Worm (Caenorhabditis elegans): ENCODE results near the gene snb-1.

The snb-1 gene

DNA sequence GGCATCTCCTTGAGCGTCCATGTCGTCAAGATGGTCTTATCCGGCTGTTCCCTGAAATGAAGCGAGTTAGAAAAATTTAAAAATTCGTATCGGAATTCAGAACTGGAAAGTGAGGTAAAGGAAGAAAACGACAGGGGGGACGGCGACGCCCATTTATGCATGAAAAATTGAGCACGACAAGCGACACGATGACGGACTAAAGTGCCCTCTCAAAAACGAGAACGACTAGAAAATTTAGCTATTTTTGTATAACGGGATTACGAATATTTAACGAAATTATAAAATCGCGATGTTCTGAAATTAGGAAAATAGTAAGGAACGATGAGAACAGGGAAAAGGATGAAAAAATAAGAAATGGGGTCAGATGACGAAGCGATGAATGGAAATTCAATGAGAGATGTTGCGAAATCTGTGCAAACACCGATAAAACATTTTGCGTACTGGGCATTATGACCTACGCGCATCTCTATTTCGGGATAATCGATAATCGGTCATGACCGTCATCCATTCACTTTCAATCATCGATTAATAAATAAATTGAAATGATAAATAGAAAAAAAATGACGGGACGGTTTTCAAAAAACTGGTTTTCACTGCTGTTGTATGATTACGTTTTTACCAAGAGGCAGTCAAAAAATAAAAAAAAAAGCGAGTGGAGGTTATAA, at the start of gene snb-1:
TSS of gene snb-1 (minus strand) at position 51 of the 665 bp plus-strand sequence.
- TF ChIP-seq tbx-37 (GFP tag; conservative IDR thresholded peaks at IDR 0.05) (no peak), ceh-13 (GFP tag; optimal IDR thresholded peaks at IDR 0.05) (no peak), B0310.2 (tag; optimal IDR thresholded peaks at IDR 0.05) (no peak), pes-1 (GFP tag; IDR thresholded peaks at IDR 0.05) (no peak), sea-1 (GFP tag; conservative IDR thresholded peaks at IDR 0.05) (no peak), tra-4 (tag; optimal IDR thresholded peaks at IDR 0.05) (no peak), flt-1 (GFP tag; IDR thresholded peaks at IDR 0.05) (no peak), hnd-1 (tag; optimal IDR thresholded peaks at IDR 0.05) (no peak)

DNA sequence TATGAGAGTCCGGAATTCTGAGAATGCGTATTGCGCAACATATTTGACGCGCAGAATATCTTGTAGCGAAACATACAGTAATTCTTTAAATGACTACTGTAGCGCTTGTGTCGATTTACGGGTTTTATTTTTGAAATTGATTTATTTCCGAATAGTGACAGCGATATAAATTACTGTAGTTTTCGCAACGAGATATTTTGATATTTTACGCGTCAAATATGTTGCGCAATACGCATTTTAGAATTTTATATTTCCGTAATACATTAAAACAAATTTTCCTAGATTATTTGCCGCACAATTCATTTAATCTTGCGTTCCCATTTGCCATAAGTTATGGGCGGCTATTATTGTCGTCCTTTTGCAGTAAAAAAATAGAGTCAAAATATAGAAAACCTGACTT, 49.1 kb upstream of the snb-1 start:
- TF ChIP-seq tbx-37 (GFP tag; conservative IDR thresholded peaks at IDR 0.05) (no peak), ceh-13 (GFP tag; optimal IDR thresholded peaks at IDR 0.05) (no peak), hnd-1 (tag; optimal IDR thresholded peaks at IDR 0.05) (no peak), flt-1 (GFP tag; IDR thresholded peaks at IDR 0.05) (no peak)

DNA sequence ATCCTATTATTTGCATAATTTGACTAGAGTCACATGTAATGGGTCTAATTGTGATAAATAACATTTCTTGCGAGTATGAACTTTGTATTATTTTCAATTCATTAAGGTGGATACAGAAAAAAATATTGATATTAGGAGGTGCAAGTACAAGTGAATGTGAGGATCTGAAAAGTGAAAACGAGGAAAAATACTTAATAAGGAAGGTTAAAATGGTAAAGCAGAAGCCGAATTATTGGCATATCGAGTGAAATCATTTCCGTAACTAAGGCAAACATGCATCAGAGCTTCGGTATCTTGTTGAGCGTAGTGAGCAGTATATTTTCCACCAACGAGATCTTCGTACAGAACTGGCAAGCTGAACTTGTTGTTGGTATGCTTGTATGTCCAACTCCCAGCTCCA, 48.2 kb upstream of the snb-1 start:
- TF ChIP-seq aly-1 (tag; optimal IDR thresholded peaks at IDR 0.05), result no peak

DNA sequence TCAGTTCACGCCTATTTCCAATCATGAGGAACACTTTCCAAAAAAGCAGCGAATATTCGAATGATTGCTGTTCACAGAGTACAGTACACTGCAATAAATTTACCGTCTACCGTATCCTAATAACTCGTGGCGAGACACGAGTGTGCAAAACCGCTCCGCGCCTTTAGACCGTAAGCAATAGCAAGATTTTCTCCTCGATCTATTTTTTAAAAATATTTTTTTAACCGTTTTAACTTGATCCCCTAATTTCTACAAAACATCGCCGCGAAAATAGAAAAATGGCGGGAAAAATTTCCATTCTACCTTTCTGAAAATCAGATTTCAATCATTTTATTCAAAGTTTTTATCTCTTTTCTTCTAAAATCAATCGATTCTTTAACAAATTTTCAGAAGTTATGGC, 46.4 kb upstream of the snb-1 start, which contains the start of gene era-1:
TSS of gene era-1 (plus strand) at position 366 of the 400 bp plus-strand sequence.
- TF ChIP-seq F13C5.2 (tag; optimal IDR thresholded peaks at IDR 0.05) (no peak), ceh-13 (GFP tag; optimal IDR thresholded peaks at IDR 0.05) (no peak), hmbx-1 (tag; optimal IDR thresholded peaks at IDR 0.05) (no peak), ama-1 (optimal IDR thresholded peaks at IDR 0.05) (no peak)

DNA sequence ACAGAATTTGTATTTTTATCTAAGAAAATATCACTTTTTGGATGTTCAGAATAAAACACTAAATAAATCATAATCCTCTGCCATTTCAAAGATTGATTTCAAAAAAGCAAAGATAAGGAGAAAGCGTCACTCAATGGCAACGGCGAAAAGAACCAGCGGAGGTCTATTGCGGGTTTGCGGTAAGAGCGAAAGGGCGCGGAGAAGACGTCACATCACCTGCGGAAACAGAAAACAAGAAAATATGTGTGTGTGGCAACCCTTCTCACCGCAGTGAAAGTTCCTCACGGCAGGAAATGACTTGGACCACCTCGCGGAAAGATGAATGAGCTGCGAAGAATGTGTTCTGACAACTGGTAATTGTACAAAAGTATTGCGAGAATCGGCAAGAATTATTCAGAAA, 43.5 kb upstream of the snb-1 start:
- TF ChIP-seq tbx-11 (GFP tag; IDR thresholded peaks at IDR 0.05) (no peak), tbx-37 (GFP tag; conservative IDR thresholded peaks at IDR 0.05) (no peak), ama-1 (optimal IDR thresholded peaks at IDR 0.05) (no peak), hmg-4 (GFP tag; optimal IDR thresholded peaks at IDR 0.05) (no peak), ceh-13 (GFP tag; optimal IDR thresholded peaks at IDR 0.05) (no peak), flt-1 (GFP tag; IDR thresholded peaks at IDR 0.05) (no peak), hmbx-1 (tag; optimal IDR thresholded peaks at IDR 0.05) (no peak), scrt-1 (GFP tag; IDR thresholded peaks at IDR 0.05) (no peak), tra-4 (tag; optimal IDR thresholded peaks at IDR 0.05) (no peak), pes-1 (GFP tag; IDR thresholded peaks at IDR 0.05) (no peak), F13C5.2 (tag; optimal IDR thresholded peaks at IDR 0.05) (no peak), hnd-1 (tag; optimal IDR thresholded peaks at IDR 0.05) (no peak), ets-7 (tag; optimal IDR thresholded peaks at IDR 0.05) (no peak), aly-1 (tag; optimal IDR thresholded peaks at IDR 0.05) (no peak), ceh-36 (tag; optimal IDR thresholded peaks at IDR 0.05) (no peak), sea-1 (GFP tag; conservative IDR thresholded peaks at IDR 0.05) (no peak), B0310.2 (tag; optimal IDR thresholded peaks at IDR 0.05) (no peak)

DNA sequence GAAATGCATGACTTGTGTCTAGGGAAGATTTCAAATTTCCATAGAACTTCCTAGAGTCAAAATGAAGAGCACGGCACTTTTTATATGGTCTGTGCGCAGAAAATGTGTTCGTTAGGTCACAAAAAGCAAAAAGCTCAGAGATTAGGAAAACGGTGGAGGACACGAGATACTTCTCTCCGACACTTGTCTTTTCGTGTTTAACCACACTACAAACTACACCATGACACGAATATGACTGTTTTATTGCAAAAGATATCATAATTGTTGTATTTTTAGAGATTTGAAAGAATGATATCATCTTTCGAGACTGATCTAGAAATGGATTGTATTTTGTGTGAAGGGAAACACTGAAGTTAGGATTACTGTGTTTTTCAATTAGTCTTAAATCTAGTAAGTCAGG, 42.7 kb upstream of the snb-1 start:
- TF ChIP-seq ets-7 (tag; optimal IDR thresholded peaks at IDR 0.05) (no peak), B0310.2 (tag; optimal IDR thresholded peaks at IDR 0.05) (no peak), hmbx-1 (tag; optimal IDR thresholded peaks at IDR 0.05) (no peak), pes-1 (GFP tag; IDR thresholded peaks at IDR 0.05) (no peak), tbx-37 (GFP tag; conservative IDR thresholded peaks at IDR 0.05) (no peak), sea-1 (GFP tag; conservative IDR thresholded peaks at IDR 0.05) (no peak), flt-1 (GFP tag; IDR thresholded peaks at IDR 0.05) (no peak), ceh-36 (tag; optimal IDR thresholded peaks at IDR 0.05) (no peak), hmg-4 (GFP tag; optimal IDR thresholded peaks at IDR 0.05) (no peak), hnd-1 (tag; optimal IDR thresholded peaks at IDR 0.05) (no peak), ama-1 (optimal IDR thresholded peaks at IDR 0.05) (no peak)

DNA sequence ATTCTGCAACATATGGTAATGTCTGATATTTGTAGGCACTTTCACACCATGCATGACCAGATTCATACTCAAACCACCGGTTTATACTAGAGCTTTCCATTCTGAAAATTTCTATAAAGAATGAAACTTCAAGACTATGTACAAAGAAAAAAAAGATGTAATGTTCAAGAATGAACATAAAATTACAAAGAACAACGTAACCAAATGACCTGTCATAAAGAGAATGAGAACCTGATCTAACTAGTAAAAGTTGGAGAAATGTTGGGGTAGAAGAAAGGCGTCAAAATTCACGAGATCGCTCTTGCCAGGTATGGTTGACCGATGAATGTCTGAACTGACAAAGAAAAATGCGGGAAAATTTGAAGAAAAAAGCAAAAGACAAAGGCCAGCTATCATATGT, 41.3 kb upstream of the snb-1 start, which contains the start of gene W02F12.2:
TSS of gene W02F12.2 (minus strand) at position 101 of the 400 bp plus-strand sequence.
- TF ChIP-seq aly-1 (tag; optimal IDR thresholded peaks at IDR 0.05), result no peak
- no peak for TF ChIP-seq scrt-1 (GFP tag; IDR thresholded peaks at IDR 0.05)
- TF ChIP-seq tbx-11 (GFP tag; IDR thresholded peaks at IDR 0.05), result no peak
- TF ChIP-seq ceh-36 (tag; optimal IDR thresholded peaks at IDR 0.05), result no peak
- TF ChIP-seq B0310.2 (tag; optimal IDR thresholded peaks at IDR 0.05), result no peak
- TF ChIP-seq ets-7 (tag; optimal IDR thresholded peaks at IDR 0.05), result no peak
- TF ChIP-seq tbx-37 (GFP tag; conservative IDR thresholded peaks at IDR 0.05), result no peak
- no peak for TF ChIP-seq hmg-4 (GFP tag; optimal IDR thresholded peaks at IDR 0.05)
- TF ChIP-seq ama-1 (optimal IDR thresholded peaks at IDR 0.05), result no peak
- no peak for TF ChIP-seq tra-4 (tag; optimal IDR thresholded peaks at IDR 0.05)
- TF ChIP-seq sea-1 (GFP tag; conservative IDR thresholded peaks at IDR 0.05), result no peak
- TF ChIP-seq F13C5.2 (tag; optimal IDR thresholded peaks at IDR 0.05), result no peak
- TF ChIP-seq hnd-1 (tag; optimal IDR thresholded peaks at IDR 0.05), result no peak
- TF ChIP-seq pes-1 (GFP tag; IDR thresholded peaks at IDR 0.05), result no peak
- TF ChIP-seq ceh-13 (GFP tag; optimal IDR thresholded peaks at IDR 0.05), result no peak
- no peak for TF ChIP-seq hmbx-1 (tag; optimal IDR thresholded peaks at IDR 0.05)
- no peak for TF ChIP-seq flt-1 (GFP tag; IDR thresholded peaks at IDR 0.05)

DNA sequence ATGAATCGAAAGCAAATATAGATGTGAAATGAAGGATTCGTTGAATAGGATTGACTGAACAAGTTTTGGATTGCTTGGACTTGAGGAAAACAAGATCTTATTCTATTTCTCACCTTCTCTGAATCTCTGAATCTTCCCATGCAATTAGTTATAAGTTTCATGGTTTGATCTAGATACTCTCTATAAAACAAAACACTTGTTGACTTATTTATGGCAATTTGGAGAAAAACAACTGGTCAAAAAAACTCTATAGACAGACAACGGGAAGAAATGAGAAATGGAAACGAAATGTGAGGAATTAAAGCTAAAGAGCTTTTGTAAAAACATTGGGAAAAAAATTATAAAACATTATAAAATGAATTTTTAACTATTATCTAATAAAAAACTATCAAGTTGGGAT, 38.4 kb upstream of the snb-1 start, which contains the start of gene W02F12.8:
TSS of gene W02F12.8 (minus strand) at position 101 of the 400 bp plus-strand sequence.
- TF ChIP-seq aly-1 (tag; optimal IDR thresholded peaks at IDR 0.05) (no peak), B0310.2 (tag; optimal IDR thresholded peaks at IDR 0.05) (no peak), hmbx-1 (tag; optimal IDR thresholded peaks at IDR 0.05) (no peak), ceh-13 (GFP tag; optimal IDR thresholded peaks at IDR 0.05) (no peak), hmg-4 (GFP tag; optimal IDR thresholded peaks at IDR 0.05) (no peak), flt-1 (GFP tag; IDR thresholded peaks at IDR 0.05) (no peak), sea-1 (GFP tag; conservative IDR thresholded peaks at IDR 0.05) (no peak), ceh-36 (tag; optimal IDR thresholded peaks at IDR 0.05) (no peak), tra-4 (tag; optimal IDR thresholded peaks at IDR 0.05) (no peak), tbx-37 (GFP tag; conservative IDR thresholded peaks at IDR 0.05) (no peak), ama-1 (optimal IDR thresholded peaks at IDR 0.05) (no peak), ets-7 (tag; optimal IDR thresholded peaks at IDR 0.05) (no peak), pes-1 (GFP tag; IDR thresholded peaks at IDR 0.05) (no peak), tbx-11 (GFP tag; IDR thresholded peaks at IDR 0.05) (no peak), hnd-1 (tag; optimal IDR thresholded peaks at IDR 0.05) (no peak), scrt-1 (GFP tag; IDR thresholded peaks at IDR 0.05) (no peak), F13C5.2 (tag; optimal IDR thresholded peaks at IDR 0.05) (no peak)
